Fruit fly (Drosophila melanogaster) whole organism, embryonic: ENCODE results near the gene Bace.

Experiments used
- Bdp1 ChIP-seq: fragments of 200-800 bp; sonication (Bioruptor generic); optimal IDR thresholded peaks from 3 replicates; lab custom pipeline; 2016; ENCODE audit warnings: missing biosample characterization, missing genetic modification characterization
- C15 ChIP-seq: fragments of 200-800 bp; sonication (Bioruptor generic); IDR thresholded peaks from 3 replicates; pipeline ENCODE4 v1.3.6; 2022; ENCODE audit warnings: missing biosample characterization, missing genetic modification characterization
- CG11504 ChIP-seq: fragments of 200-800 bp; sonication (Bioruptor generic); optimal IDR thresholded peaks from 3 replicates; lab custom pipeline; 2019; ENCODE audit warnings: missing biosample characterization, mild to moderate bottlenecking, missing genetic modification characterization, moderate library complexity
- CG16813 ChIP-seq: fragments of 200-800 bp; sonication (Bioruptor generic); IDR thresholded peaks from 3 replicates; pipeline ENCODE4 v1.3.6; 2022; ENCODE audit warnings: missing biosample characterization, missing genetic modification characterization; ENCODE audit not compliant: partially characterized antibody
- CG18599 ChIP-seq: fragments of 200-800 bp; sonication (Bioruptor generic); optimal IDR thresholded peaks from 3 replicates; lab custom pipeline; 2017; ENCODE audit warnings: missing biosample characterization, missing genetic modification characterization, mild to moderate bottlenecking, moderate library complexity, missing genetic modification reagents
- CG31365 ChIP-seq: fragments of 200-800 bp; sonication (Bioruptor generic); optimal IDR thresholded peaks from 2 replicates; lab custom pipeline; 2018; ENCODE audit warnings: missing biosample characterization, mild to moderate bottlenecking, missing genetic modification characterization
- CG31388 ChIP-seq: fragments of 200-800 bp; sonication (Bioruptor generic); optimal IDR thresholded peaks from 2 replicates; lab custom pipeline; 2016; ENCODE audit warnings: missing biosample characterization, missing genetic modification characterization
- CG3281 ChIP-seq: fragments of 200-800 bp; sonication (Bioruptor generic); optimal IDR thresholded peaks from 3 replicates; lab custom pipeline; 2017; ENCODE audit warnings: missing biosample characterization, mild to moderate bottlenecking, missing genetic modification characterization
- CG33213 ChIP-seq: fragments of 200-800 bp; sonication (Bioruptor generic); optimal IDR thresholded peaks from 3 replicates; lab custom pipeline; 2016; ENCODE audit warnings: missing biosample characterization, missing genetic modification characterization
- CG34224 ChIP-seq: fragments of 200-800 bp; sonication (Bioruptor generic); IDR thresholded peaks from 3 replicates; pipeline ENCODE4 v1.3.6; 2022; ENCODE audit warnings: missing biosample characterization, missing genetic modification characterization; ENCODE audit not compliant: partially characterized antibody
- CG34376 ChIP-seq: fragments of 200-800 bp; sonication (Bioruptor generic); optimal IDR thresholded peaks from 2 replicates; lab custom pipeline; 2018; ENCODE audit warnings: missing biosample characterization, mild to moderate bottlenecking, missing genetic modification characterization
- CG3838 ChIP-seq: fragments of 200-800 bp; sonication (Bioruptor generic); optimal IDR thresholded peaks from 3 replicates; lab custom pipeline; 2016; ENCODE audit warnings: missing biosample characterization, missing genetic modification characterization
- CG42726 ChIP-seq: fragments of 200-800 bp; sonication (Bioruptor generic); IDR thresholded peaks from 2 replicates; pipeline ENCODE4 v1.3.6; 2022; ENCODE audit warnings: missing biosample characterization, missing genetic modification characterization; ENCODE audit not compliant: partially characterized antibody
- CG6791 ChIP-seq: fragments of 200-800 bp; sonication (Bioruptor generic); IDR thresholded peaks from 3 replicates; pipeline ENCODE4 v1.3.6; 2022; ENCODE audit warnings: missing biosample characterization, missing genetic modification characterization; ENCODE audit not compliant: partially characterized antibody
- CG7839 ChIP-seq: fragments of 200-800 bp; sonication (Bioruptor generic); optimal IDR thresholded peaks from 3 replicates; lab custom pipeline; 2018; ENCODE audit warnings: missing biosample characterization, mild to moderate bottlenecking, missing genetic modification characterization, moderate library complexity
- Ets97D ChIP-seq: fragments of 200-800 bp; sonication (Bioruptor generic); optimal IDR thresholded peaks from 3 replicates; lab custom pipeline; 2016; ENCODE audit warnings: missing biosample characterization, missing genetic modification characterization
- HLH4C ChIP-seq: fragments of 200-800 bp; sonication (Bioruptor generic); IDR thresholded peaks from 3 replicates; pipeline ENCODE4 v1.3.6; 2022; ENCODE audit warnings: missing biosample characterization, missing genetic modification characterization; ENCODE audit not compliant: partially characterized antibody
- HLH54F ChIP-seq: fragments of 200-800 bp; sonication (Bioruptor generic); optimal IDR thresholded peaks from 3 replicates; lab custom pipeline; 2016; ENCODE audit warnings: missing biosample characterization, missing genetic modification characterization
- Mes4 ChIP-seq: fragments of 200-800 bp; sonication (Bioruptor generic); optimal IDR thresholded peaks from 2 replicates; lab custom pipeline; 2016; ENCODE audit warnings: missing biosample characterization, missing genetic modification characterization
- Ssrp ChIP-seq: fragments of 200-800 bp; sonication (Bioruptor generic); optimal IDR thresholded peaks from 2 replicates; lab custom pipeline; 2018; ENCODE audit warnings: missing biosample characterization, mild to moderate bottlenecking, missing genetic modification characterization, moderate library complexity
- Vsx1 ChIP-seq: fragments of 200-800 bp; sonication (Bioruptor generic); optimal IDR thresholded peaks from 2 replicates; lab custom pipeline; 2017; ENCODE audit warnings: missing biosample characterization, mild to moderate bottlenecking, missing genetic modification characterization, missing genetic modification reagents
- ab ChIP-seq: fragments of 200-800 bp; sonication (Bioruptor generic); optimal IDR thresholded peaks from 2 replicates; lab custom pipeline; 2016; ENCODE audit warnings: missing biosample characterization, missing genetic modification characterization
- ato ChIP-seq: fragments of 200-800 bp; sonication (Bioruptor generic); IDR thresholded peaks from 2 replicates; pipeline ENCODE4 v1.3.6; 2022; ENCODE audit warnings: missing biosample characterization, missing genetic modification characterization; ENCODE audit not compliant: partially characterized antibody
- bbx ChIP-seq: fragments of 200-800 bp; sonication (Bioruptor generic); IDR thresholded peaks from 2 replicates; pipeline ENCODE4 v1.3.6; 2022; ENCODE audit warnings: missing biosample characterization, missing genetic modification characterization; ENCODE audit not compliant: partially characterized antibody
- bowl ChIP-seq: fragments of 200-800 bp; sonication (Bioruptor generic); IDR thresholded peaks from 2 replicates; pipeline ENCODE4 v1.3.6; 2022; ENCODE audit warnings: missing biosample characterization, missing genetic modification characterization
- cas ChIP-seq: fragments of 200-800 bp; sonication (Bioruptor generic); IDR thresholded peaks from 2 replicates; pipeline ENCODE4 v1.3.6; 2022; ENCODE audit warnings: missing biosample characterization, missing genetic modification characterization
- chinmo ChIP-seq: fragments of 200-800 bp; sonication (Bioruptor generic); IDR thresholded peaks from 4 replicates; pipeline ENCODE4 v1.3.6; 2022; ENCODE audit warnings: missing biosample characterization, missing genetic modification characterization; ENCODE audit not compliant: partially characterized antibody
- chn ChIP-seq: fragments of 200-800 bp; sonication (Bioruptor generic); optimal IDR thresholded peaks from 2 replicates; lab custom pipeline; 2016; ENCODE audit warnings: missing biosample characterization, missing genetic modification characterization
- disco-r ChIP-seq: fragments of 200-800 bp; sonication (Bioruptor generic); optimal IDR thresholded peaks from 2 replicates; lab custom pipeline; 2016; ENCODE audit warnings: missing biosample characterization, missing genetic modification characterization
- exex ChIP-seq: fragments of 200-800 bp; sonication (Bioruptor generic); optimal IDR thresholded peaks from 4 replicates; lab custom pipeline; 2018; ENCODE audit warnings: missing biosample characterization, mild to moderate bottlenecking, missing genetic modification characterization, moderate library complexity
- gfzf ChIP-seq: fragments of 200-800 bp; sonication (Bioruptor generic); optimal IDR thresholded peaks from 2 replicates; lab custom pipeline; 2016; ENCODE audit warnings: missing biosample characterization, mild to moderate bottlenecking, missing genetic modification characterization, moderate library complexity
- gsb ChIP-seq: fragments of 200-800 bp; sonication (Bioruptor generic); IDR thresholded peaks from 2 replicates; pipeline ENCODE4 v1.3.6; 2022; ENCODE audit warnings: missing biosample characterization, missing genetic modification characterization
- ham ChIP-seq: fragments of 200-800 bp; sonication (Bioruptor generic); IDR thresholded peaks from 2 replicates; pipeline ENCODE4 v1.3.6; 2022; ENCODE audit warnings: missing biosample characterization, missing genetic modification characterization
- hb ChIP-seq: fragments of 200-800 bp; sonication (Bioruptor generic); IDR thresholded peaks from 3 replicates; pipeline ENCODE4 v1.3.6; 2022; ENCODE audit warnings: missing biosample characterization, missing genetic modification characterization; ENCODE audit not compliant: partially characterized antibody
- inv ChIP-seq: fragments of 200-800 bp; sonication (Bioruptor generic); IDR thresholded peaks from 2 replicates; pipeline ENCODE4 v1.3.6; 2022; ENCODE audit warnings: missing biosample characterization, missing genetic modification characterization; ENCODE audit not compliant: partially characterized antibody
- knrl ChIP-seq: fragments of 200-800 bp; sonication (Bioruptor generic); IDR thresholded peaks from 3 replicates; pipeline ENCODE4 v1.3.6; 2022; ENCODE audit warnings: missing biosample characterization, missing genetic modification characterization; ENCODE audit not compliant: partially characterized antibody
- mld ChIP-seq: fragments of 200-800 bp; sonication (Bioruptor generic); IDR thresholded peaks from 3 replicates; pipeline ENCODE4 v1.3.6; 2022; ENCODE audit warnings: missing biosample characterization, missing genetic modification characterization; ENCODE audit not compliant: partially characterized antibody
- pan ChIP-seq, 4 experiments: fragments of >200 bp in 3 of 4; fragments of 200-800 bp in 1 of 4; sonication (Bioruptor generic) in 1 of 4; optimal IDR thresholded peaks in 3 of 4; IDR thresholded peaks in 1 of 4; 2 replicates each; pipeline versions ENCODE4 v1.3.6 to Lab custom; 2017 to 2022; ENCODE audit warnings: missing biosample characterization in 2 of 4, missing genetic modification characterization in 2 of 4, mixed read lengths in 1 of 4
- sens ChIP-seq: fragments of 200-800 bp; sonication (Bioruptor generic); peaks from one replicate; lab custom pipeline; 2016; ENCODE audit warnings: missing biosample characterization, missing genetic modification characterization
- sima ChIP-seq: fragments of 200-800 bp; sonication (Bioruptor generic); optimal IDR thresholded peaks from 2 replicates; lab custom pipeline; 2016; ENCODE audit warnings: missing biosample characterization, missing genetic modification characterization
- sug ChIP-seq: fragments of 200-800 bp; optimal IDR thresholded peaks from 2 replicates; lab custom pipeline; 2019; ENCODE audit warnings: missing biosample characterization, mild to moderate bottlenecking, missing genetic modification characterization, moderate library complexity
- tna ChIP-seq: fragments of 200-800 bp; sonication (Bioruptor generic); IDR thresholded peaks from 2 replicates; pipeline ENCODE4 v1.3.6; 2022; ENCODE audit warnings: missing biosample characterization, missing genetic modification characterization; ENCODE audit not compliant: partially characterized antibody
- vnd ChIP-seq: fragments of 200-800 bp; sonication (Bioruptor generic); IDR thresholded peaks from 3 replicates; pipeline ENCODE4 v1.3.6; 2022; ENCODE audit warnings: missing biosample characterization, missing genetic modification characterization; ENCODE audit not compliant: partially characterized antibody
- zen2 ChIP-seq: fragments of 200-800 bp; sonication (Bioruptor generic); IDR thresholded peaks from 3 replicates; pipeline ENCODE4 v1.3.6; 2022; ENCODE audit warnings: missing biosample characterization, missing genetic modification characterization; ENCODE audit not compliant: partially characterized antibody
- zfh1 ChIP-seq: fragments of 200-800 bp; sonication (Bioruptor generic); IDR thresholded peaks from 3 replicates; pipeline ENCODE4 v1.3.6; 2022; ENCODE audit warnings: missing biosample characterization, missing genetic modification characterization

The Bace gene

dm6 chr2L:8488735-8489134 lies 7.4 kb downstream of the Bace start, which contains the start of gene CG13088 (continued):
- TF ChIP-seq CG3838 (peak; percentile 29), Ets97D (GFP tag; lab: Kevin White, UChicago) (peak; percentile 85), CG31388 (GFP tag; lab: Kevin White, UChicago) (no peak), cas (GFP tag; lab: Robert Waterston, UW) (no peak)

DNA sequence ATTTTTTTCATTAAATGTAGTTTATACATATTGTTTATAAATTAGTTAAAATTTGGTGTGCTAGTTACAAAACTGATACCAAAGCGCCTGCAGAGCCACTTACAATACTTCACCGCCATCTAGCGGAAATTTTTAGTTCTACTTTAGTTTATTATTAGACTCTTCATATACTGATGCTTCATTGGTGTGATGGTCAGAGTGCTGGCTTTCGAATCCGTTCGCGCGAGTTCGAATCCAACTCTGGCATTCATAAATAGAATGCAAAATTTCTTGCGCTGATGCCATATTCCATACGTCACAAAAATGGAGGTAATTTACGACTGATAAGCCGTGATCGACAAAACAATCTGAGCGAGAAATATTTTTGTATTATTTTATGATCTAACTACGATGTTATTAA lies 10.5 kb downstream of the Bace start:
- TF ChIP-seq sug, result peak; percentile 1
- TF ChIP-seq Bdp1 (GFP tag; lab: Kevin White, UChicago), result peak; percentile 100
- TF ChIP-seq Vsx1 (GFP tag; lab: Kevin White, UChicago), result no peak
- TF ChIP-seq CG34376 (GFP tag; lab: Kevin White, UChicago), result peak; percentile 29
- no peak for TF ChIP-seq C15 (GFP tag; lab: Robert Waterston, UW)
- 0 out of 2 replicates have a peak, but pooled peaks have one; percentile 24 for TF ChIP-seq bowl (GFP tag; lab: Robert Waterston, UW)
- no peak for TF ChIP-seq gfzf (GFP tag; lab: Kevin White, UChicago)
- TF ChIP-seq disco-r (GFP tag; lab: Kevin White, UChicago), result no peak
- TF ChIP-seq inv, result peak; percentile 42; the same call in 1 of the 2 replicates
- peak; percentile 62 for TF ChIP-seq HLH4C (GFP tag; lab: Robert Waterston, UW)
- peak; percentile 3 for TF ChIP-seq CG3281
- TF ChIP-seq HLH54F (GFP tag; lab: Kevin White, UChicago), result no peak
- peak; percentile 37; the same call in 1 of the 3 replicates for TF ChIP-seq vnd (GFP tag; lab: Robert Waterston, UW)
- peak; percentile 57; the same call in 2 of the 3 replicates for TF ChIP-seq CG34224
- peak; percentile 22 for TF ChIP-seq CG7839 (tag; lab: Kevin White, UChicago)
- TF ChIP-seq sens (GFP tag; lab: Kevin White, UChicago), result peak; percentile 87
- TF ChIP-seq CG33213, result peak; percentile 7
- peak; percentile 68 for TF ChIP-seq zen2
- no peak for TF ChIP-seq Mes4 (GFP tag; lab: Kevin White, UChicago)
- peak; percentile 67; the same call in 1 of the 2 replicates for TF ChIP-seq tna (GFP tag; lab: Robert Waterston, UW)
- peak; percentile 50; the same call in 1 of the 4 replicates for TF ChIP-seq chinmo (GFP tag; lab: Robert Waterston, UW)
- TF ChIP-seq mld (GFP tag; lab: Robert Waterston, UW), result peak; percentile 67; the same call in 2 of the 3 replicates
- TF ChIP-seq zfh1, result peak; percentile 29; the same call in 1 of the 3 replicates
- TF ChIP-seq ab (GFP tag; lab: Kevin White, UChicago), result no peak
- no peak for TF ChIP-seq Ets97D (GFP tag; lab: Kevin White, UChicago)
- TF ChIP-seq Ssrp (tag; lab: Kevin White, UChicago), result no peak
- TF ChIP-seq exex (tag; lab: Kevin White, UChicago), result peak; percentile 37
- peak; percentile 89 for TF ChIP-seq CG42726
- peak; percentile 76 for TF ChIP-seq bbx
- TF ChIP-seq ato (GFP tag; lab: Robert Waterston, UW), result peak; percentile 38; the same call in 1 of the 2 replicates
- no peak for TF ChIP-seq ham (GFP tag; lab: Robert Waterston, UW)
- TF ChIP-seq gsb (GFP tag; lab: Robert Waterston, UW), result no peak
- no peak for TF ChIP-seq pan (optimal IDR thresholded peaks at IDR 0.05; lab: Kevin White, UChicago)
- TF ChIP-seq pan (GFP tag; optimal IDR thresholded peaks at IDR 0.05 in 1 of 2, IDR thresholded peaks at IDR 0.05 in 1 of 2), result peak in 1 of 2 experiments; percentile 11
- TF ChIP-seq sima, result no peak
- peak; percentile 71 for TF ChIP-seq CG6791 (GFP tag; lab: Robert Waterston, UW)
- TF ChIP-seq knrl (GFP tag; lab: Robert Waterston, UW), result peak; percentile 34; the same call in 1 of the 3 replicates
- TF ChIP-seq chn (GFP tag; lab: Kevin White, UChicago), result no peak
- TF ChIP-seq CG31365, result peak; percentile 50
- 0 out of 3 replicates have a peak, but pooled peaks have one; percentile 39 for TF ChIP-seq hb (GFP tag; lab: Robert Waterston, UW)
- no peak for TF ChIP-seq CG11504 (tag; lab: Kevin White, UChicago)
- peak; percentile 66 for TF ChIP-seq CG16813
- TF ChIP-seq CG18599 (GFP tag; lab: Kevin White, UChicago), result no peak
